Fruit fly (Drosophila melanogaster) Kc167 (cell line): ENCODE measurements around the gene CG11247.

Experiments
- Myc ChIP-seq: fragments of >200 bp; optimal IDR thresholded peaks from 2 replicates; lab custom pipeline; 2017; ENCODE audit warnings: missing external identifiers
- Sin3A ChIP-seq: fragments of >200 bp; optimal IDR thresholded peaks from 2 replicates; lab custom pipeline; 2018; ENCODE audit warnings: missing external identifiers
- h ChIP-seq: fragments of >200 bp; optimal IDR thresholded peaks from 3 replicates; lab custom pipeline; 2018; ENCODE audit warnings: missing external identifiers
- insv ChIP-seq: fragments of >200 bp; optimal IDR thresholded peaks from 3 replicates; lab custom pipeline; 2018; ENCODE audit warnings: missing external identifiers
- psq ChIP-seq: fragments of >200 bp; optimal IDR thresholded peaks from 2 replicates; lab custom pipeline; 2017; ENCODE audit warnings: missing external identifiers
- ttk ChIP-seq: sonication (Bioruptor generic); optimal IDR thresholded peaks from 2 replicates; lab custom pipeline; 2017; ENCODE audit warnings: missing external identifiers

The CG11247 gene

dm6 chr3L:21700945-21701344, 27.7 kb downstream of the CG11247 start:
- no peak for TF ChIP-seq insv (lab: Kevin White, UChicago)
- no peak for TF ChIP-seq psq (lab: Kevin White, UChicago)
- no peak for TF ChIP-seq Sin3A (lab: Kevin White, UChicago)
- TF ChIP-seq Myc: no peak
- no peak for TF ChIP-seq h (lab: Kevin White, UChicago)
- no peak for TF ChIP-seq ttk (lab: Kevin White, UChicago)

DNA sequence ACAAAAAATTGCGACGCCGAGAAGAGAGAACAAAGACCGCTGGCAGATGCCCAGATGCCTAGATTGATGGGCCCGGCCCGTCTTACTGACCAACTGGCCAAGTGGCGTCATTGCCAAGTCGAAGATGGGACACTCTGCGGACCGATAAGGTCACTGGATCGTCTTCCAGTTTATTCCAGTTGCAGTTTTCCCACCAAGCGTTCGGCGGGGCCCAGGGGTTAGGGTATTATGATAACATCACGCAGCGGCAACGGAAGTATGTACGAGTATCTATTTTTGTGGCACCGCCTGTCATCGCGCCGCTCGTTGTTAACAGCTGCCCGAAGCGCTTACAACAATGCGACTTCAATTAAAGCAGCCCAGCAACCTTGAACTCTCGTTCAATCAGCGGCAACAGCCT, 28.6 kb downstream of the CG11247 start:
- TF ChIP-seq ttk (lab: Kevin White, UChicago) (no peak), Sin3A (lab: Kevin White, UChicago) (no peak), insv (lab: Kevin White, UChicago) (no peak), psq (lab: Kevin White, UChicago) (no peak)

DNA sequence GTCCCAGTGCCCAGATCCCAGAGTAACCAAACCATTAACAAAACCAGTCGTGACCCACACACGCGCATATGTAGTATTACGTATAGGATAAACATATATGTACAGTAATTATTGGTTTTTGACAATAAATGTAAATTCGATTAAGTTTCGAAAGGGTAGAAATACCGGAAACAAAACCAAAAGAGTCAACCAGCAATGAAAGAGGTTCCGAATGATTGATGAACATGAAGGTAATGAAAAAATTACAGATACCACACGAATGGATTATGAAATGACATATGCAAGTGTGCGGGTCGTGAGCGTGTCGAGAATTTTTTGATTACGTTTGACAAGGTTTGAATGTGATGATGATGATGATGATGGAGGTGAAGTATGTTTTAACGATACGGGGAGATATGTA, 34.0 kb downstream of the CG11247 start:
- TF ChIP-seq insv (lab: Kevin White, UChicago) (no peak), psq (lab: Kevin White, UChicago) (no peak), Myc (no peak), h (lab: Kevin White, UChicago) (no peak), ttk (lab: Kevin White, UChicago) (no peak), Sin3A (lab: Kevin White, UChicago) (no peak)

DNA sequence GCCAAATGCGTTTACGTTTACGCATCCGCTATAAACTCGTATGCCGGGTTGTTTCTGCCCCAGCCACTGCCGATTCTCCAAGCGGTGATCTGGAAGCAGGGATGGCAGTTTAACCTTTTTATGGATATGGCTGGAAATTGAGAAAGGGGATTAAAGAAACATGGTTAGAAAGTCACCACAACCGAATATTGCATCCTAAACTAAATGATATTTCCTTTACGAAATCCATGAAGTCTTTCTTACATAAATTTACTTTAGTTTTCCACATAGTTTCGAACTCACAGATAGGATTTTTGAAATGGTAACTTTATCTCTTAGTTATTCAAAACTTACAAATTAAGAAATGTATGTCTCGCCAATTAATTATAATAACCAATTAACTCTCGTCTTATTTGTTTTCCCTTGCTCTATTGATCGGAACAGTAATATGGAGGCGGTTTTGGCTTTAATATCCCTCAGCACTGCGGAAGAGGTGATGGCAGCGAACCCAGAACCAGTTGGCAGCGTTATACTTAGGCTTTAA, 39.9 kb downstream of the CG11247 start:
- TF ChIP-seq psq (lab: Kevin White, UChicago): no peak
- TF ChIP-seq h (lab: Kevin White, UChicago): no peak
- no peak for TF ChIP-seq Myc
- no peak for TF ChIP-seq insv (lab: Kevin White, UChicago)
- no peak for TF ChIP-seq Sin3A (lab: Kevin White, UChicago)
- no peak for TF ChIP-seq ttk (lab: Kevin White, UChicago)

dm6 chr3L:21685753-21686152, 42.9 kb downstream of the CG11247 start:
- no peak for TF ChIP-seq Myc
- TF ChIP-seq h (lab: Kevin White, UChicago): no peak
- no peak for TF ChIP-seq ttk (lab: Kevin White, UChicago)
- no peak for TF ChIP-seq Sin3A (lab: Kevin White, UChicago)
- no peak for TF ChIP-seq insv (lab: Kevin White, UChicago)
- no peak for TF ChIP-seq psq (lab: Kevin White, UChicago)

DNA sequence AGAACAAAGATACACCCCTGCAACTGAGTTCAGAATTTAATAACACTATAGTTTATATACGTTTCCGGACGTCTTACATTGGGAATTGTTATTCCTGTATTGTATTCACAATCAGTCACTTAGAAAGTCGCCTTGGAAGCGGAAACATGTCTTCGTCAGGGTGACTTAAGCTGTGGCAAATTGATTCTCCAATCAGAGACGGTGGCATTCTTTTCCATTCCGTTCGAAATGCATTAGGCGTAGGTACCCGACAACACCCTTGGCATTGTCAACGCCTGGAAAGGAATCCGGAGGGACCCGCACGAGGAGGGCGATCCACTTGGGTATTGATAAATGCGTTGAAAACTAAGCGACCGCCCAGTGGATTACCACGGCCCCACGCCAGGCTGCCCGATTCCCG, 44.7 kb downstream of the CG11247 start, which contains the start of gene Sfp78E:
Gene Sfp78E (minus strand): TSS at position 101 of the 400 bp plus-strand sequence.
- TF ChIP-seq insv (lab: Kevin White, UChicago) (no peak), Myc (no peak), Sin3A (lab: Kevin White, UChicago) (no peak), ttk (lab: Kevin White, UChicago) (no peak), psq (lab: Kevin White, UChicago) (no peak), h (lab: Kevin White, UChicago) (no peak)

DNA sequence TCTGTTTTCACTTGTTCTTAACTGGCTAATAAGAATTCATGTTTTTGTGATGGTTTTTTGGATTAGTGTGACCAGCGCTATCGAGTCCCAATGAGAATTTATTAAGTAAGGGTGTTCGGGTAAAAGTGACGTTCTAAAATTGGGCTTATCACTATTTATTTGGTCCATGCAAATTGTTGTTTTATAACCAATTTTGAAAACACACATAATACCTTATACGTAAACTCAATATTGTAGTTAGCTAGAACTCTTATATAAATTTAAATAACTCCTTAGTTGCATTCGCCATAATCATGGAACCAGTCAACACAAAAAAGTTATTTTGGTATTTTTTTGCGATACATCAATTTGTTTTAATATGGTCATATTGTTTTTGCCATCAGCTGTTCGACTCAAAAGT, 48.9 kb downstream of the CG11247 start, which contains the start of the genes Als2 and CG11248:
Gene Als2 (minus strand): TSS at position 69 of the 400 bp plus-strand sequence.
Gene CG11248 (plus strand): TSS at position 364 of the 400 bp plus-strand sequence.
- TF ChIP-seq insv (lab: Kevin White, UChicago): no peak
- TF ChIP-seq ttk (lab: Kevin White, UChicago): no peak
